Worm (Caenorhabditis elegans): Measurements from ENCODE around the gene C49F5.13.

The C49F5.13 gene

DNA sequence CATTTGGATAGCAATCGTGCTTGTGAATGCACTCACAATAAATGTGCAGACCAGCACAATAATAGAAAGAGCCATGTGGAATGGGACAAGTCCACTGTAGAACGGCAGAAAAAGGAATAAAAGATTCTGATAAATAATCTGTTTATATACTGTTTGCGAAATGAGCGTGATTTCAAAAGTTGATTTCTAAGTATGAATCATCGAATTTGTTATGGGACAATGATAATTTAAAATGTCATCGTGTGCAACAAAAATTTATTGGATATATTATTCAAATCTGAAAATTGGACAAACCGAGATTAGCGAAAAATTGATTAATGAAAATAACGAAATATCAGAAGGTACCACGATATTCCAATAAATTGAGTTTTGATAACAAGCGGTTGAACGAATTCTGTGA is 22.4 kb upstream of the C49F5.13 start, which contains the start of gene F55G7.5:
Gene F55G7.5 (minus strand): TSS at position 101 of the 400 bp plus-strand sequence.
- TF ChIP-seq Y53F4B.3 (GFP tag; IDR thresholded peaks at IDR 0.05) (no peak), F33H1.4 (GFP tag; IDR thresholded peaks at IDR 0.05) (no peak), B0019.2 (GFP tag; conservative IDR thresholded peaks at IDR 0.05) (no peak), F57A8.1 (GFP tag; optimal IDR thresholded peaks at IDR 0.05) (no peak)

DNA sequence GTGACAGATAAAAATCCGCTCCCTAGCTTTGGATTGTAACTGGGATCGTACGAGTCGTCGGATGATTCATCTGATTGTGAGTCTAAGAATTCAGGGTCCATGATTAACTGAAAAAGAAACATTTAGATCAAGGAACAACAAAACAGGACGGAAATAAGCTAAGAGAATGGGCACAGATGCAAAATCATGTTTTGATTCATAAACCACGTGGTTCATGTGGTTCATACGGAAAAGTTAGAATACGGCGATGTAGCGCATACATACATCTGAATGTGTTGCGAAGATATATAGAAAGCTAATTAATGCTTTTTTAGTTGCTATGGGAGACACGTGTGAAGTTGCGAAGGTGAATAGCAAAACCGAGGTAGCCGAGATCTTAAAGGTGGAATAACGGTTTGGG is 19.3 kb upstream of the C49F5.13 start, which contains the start of gene F55G7.3:
Gene F55G7.3 (minus strand): TSS at position 101 of the 400 bp plus-strand sequence.
- no peak for TF ChIP-seq rcor-1 (GFP tag; IDR thresholded peaks at IDR 0.05)

DNA sequence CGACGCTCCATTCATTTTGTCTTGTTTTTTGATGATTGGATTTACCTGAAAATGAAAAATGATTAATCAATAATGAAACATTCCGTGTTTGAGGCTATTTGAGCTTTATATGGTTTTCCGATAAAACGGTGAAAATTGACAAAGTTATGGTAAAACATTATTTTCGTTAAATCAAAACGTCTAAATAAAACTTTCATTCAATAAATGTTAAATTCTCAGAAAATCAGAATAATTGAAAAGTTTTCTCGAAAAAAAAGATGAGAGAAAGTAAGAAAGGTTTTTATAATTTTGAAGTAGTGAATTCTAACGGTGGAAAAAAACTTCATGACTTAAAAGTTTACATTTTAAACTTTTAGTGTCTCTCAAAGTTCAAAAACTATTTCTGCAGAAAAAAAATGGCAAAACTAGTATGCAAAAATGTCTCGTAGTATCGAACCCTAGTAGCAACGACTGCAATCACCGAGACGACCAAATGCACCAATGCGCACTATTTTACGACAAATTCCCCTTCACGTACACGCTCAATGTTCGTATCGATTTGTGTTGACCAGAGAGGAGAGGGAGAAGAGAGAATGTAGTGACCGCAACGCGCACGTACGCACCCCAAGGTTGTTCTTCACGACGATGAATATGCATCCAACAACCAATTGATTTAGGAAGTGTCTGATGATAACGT is 14.3 kb upstream of the C49F5.13 start, which contains the start of gene nfya-1:
Gene nfya-1 (minus strand): TSS at position 51 of the 676 bp plus-strand sequence.
- peak; percentile 51 for TF ChIP-seq ceh-27 (GFP tag; optimal IDR thresholded peaks at IDR 0.05)
- no peak for TF ChIP-seq dpff-1 (tag; optimal IDR thresholded peaks at IDR 0.05)
- TF ChIP-seq repo-1 (tag; optimal IDR thresholded peaks at IDR 0.05), result no peak
- no peak for TF ChIP-seq ets-4 (GFP tag; optimal IDR thresholded peaks at IDR 0.05)
- TF ChIP-seq zim-3 (tag; optimal IDR thresholded peaks at IDR 0.05), result no peak
- no peak for TF ChIP-seq hsf-1 (GFP tag; IDR thresholded peaks at IDR 0.05)
- TF ChIP-seq D2030.7 (GFP tag; IDR thresholded peaks at IDR 0.05), result no peak
- no peak for TF ChIP-seq C17E4.6 (GFP tag; IDR thresholded peaks at IDR 0.05)
- no peak for TF ChIP-seq pbrm-1 (GFP tag; IDR thresholded peaks at IDR 0.05)
- TF ChIP-seq ztf-18 (tag; optimal IDR thresholded peaks at IDR 0.05), result no peak
- no peak for TF ChIP-seq F23B12.7 (tag; optimal IDR thresholded peaks at IDR 0.05; ENCODE audit: insufficient read depth)
- no peak for TF ChIP-seq ama-1 (optimal IDR thresholded peaks at IDR 0.05)
- TF ChIP-seq ama-1 (GFP tag; optimal IDR thresholded peaks at IDR 0.05), result no peak
- TF ChIP-seq nhr-179 (tag; optimal IDR thresholded peaks at IDR 0.05), result no peak
- no peak for TF ChIP-seq nhr-90 (tag; optimal IDR thresholded peaks at IDR 0.05)
- TF ChIP-seq unc-130 (GFP tag; optimal IDR thresholded peaks at IDR 0.05), result no peak
- TF ChIP-seq aptf-3 (GFP tag; IDR thresholded peaks at IDR 0.05), result no peak
- TF ChIP-seq lag-1 (GFP tag; IDR thresholded peaks at IDR 0.05), result no peak
- TF ChIP-seq unc-62 (GFP tag; optimal IDR thresholded peaks at IDR 0.05), result no peak
- TF ChIP-seq cebp-2 (GFP tag; IDR thresholded peaks at IDR 0.05), result no peak
- no peak for TF ChIP-seq egl-44 (GFP tag; IDR thresholded peaks at IDR 0.05)
- peak; percentile 11 for TF ChIP-seq nhr-80 (tag; optimal IDR thresholded peaks at IDR 0.05)
- no peak for TF ChIP-seq dpl-1 (GFP tag; optimal IDR thresholded peaks at IDR 0.05)
- TF ChIP-seq lin-40 (tag; optimal IDR thresholded peaks at IDR 0.05), result peak; percentile 39
- no peak for TF ChIP-seq madf-10 (tag; optimal IDR thresholded peaks at IDR 0.05)
- TF ChIP-seq hmg-1.2 (GFP tag; IDR thresholded peaks at IDR 0.05), result no peak
- TF ChIP-seq nfyb-1 (GFP tag; IDR thresholded peaks at IDR 0.05), result no peak
- peak; percentile 19 for TF ChIP-seq gei-17 (GFP tag; optimal IDR thresholded peaks at IDR 0.05)
- no peak for TF ChIP-seq F33H1.4 (GFP tag; IDR thresholded peaks at IDR 0.05)
- no peak for TF ChIP-seq cebp-1 (GFP tag; IDR thresholded peaks at IDR 0.05)
- TF ChIP-seq cebp-1 (tag; optimal IDR thresholded peaks at IDR 0.05), result no peak
- no peak for TF ChIP-seq akir-1 (GFP tag; optimal IDR thresholded peaks at IDR 0.05)

Measured in whole organism, young adult.